Fruit fly (Drosophila melanogaster): ENCODE measurements around the gene CG15357.

Gene CG15357

DNA sequence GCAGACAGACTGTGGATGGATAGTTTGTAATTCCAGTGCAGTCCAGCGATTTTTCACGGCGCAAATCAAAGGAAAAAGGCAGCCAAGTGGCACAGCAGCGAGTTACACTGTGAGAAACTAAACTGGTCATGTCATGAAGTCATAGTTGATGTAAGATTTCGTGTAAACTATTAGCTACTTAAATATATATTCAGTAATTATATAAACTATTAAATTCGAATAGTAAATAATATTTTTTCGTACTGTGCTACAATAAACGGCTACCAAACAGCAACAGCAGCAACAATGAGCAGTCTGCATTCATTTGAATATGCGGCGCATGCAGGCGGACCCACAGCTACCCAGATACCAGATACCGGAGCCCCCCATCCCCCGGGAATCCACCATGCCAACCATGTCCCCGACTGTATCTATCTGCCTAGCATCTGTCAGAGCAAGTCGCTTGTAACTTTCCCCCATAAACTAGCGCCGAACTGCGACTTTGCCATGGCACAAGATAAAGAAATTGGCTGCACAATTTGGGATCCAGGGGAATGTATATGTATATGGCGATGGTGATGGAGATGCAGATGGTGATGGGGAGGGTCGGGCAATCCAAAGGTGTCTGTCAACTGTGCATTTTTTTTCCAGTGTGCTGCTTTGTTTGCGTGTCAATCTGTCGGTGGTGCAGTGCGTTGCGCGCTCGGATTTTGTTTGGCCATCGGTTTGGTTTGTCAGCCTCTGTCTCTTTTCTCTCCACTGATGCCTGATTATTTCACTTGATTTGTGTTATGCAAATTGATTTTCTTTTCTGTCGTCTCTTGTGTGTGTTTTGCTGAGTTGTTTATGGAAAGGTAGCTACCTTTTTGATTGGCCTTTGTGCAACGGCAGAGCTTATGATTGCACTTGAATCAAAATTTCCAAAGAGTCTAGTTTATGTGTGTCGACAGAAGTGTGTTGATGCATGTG is 19.3 kb downstream of the CG15357 start (continued):
- TF ChIP-seq Sox15 (GFP tag; optimal IDR thresholded peaks at IDR 0.05): no peak
- no peak for TF ChIP-seq CG10669 (GFP tag; optimal IDR thresholded peaks at IDR 0.05)
- peak; percentile 64 for TF ChIP-seq Eip78C (GFP tag)
- TF ChIP-seq CG6276 (GFP tag; optimal IDR thresholded peaks at IDR 0.05): peak; percentile 75
- TF ChIP-seq CG11902 (GFP tag; optimal IDR thresholded peaks at IDR 0.05): no peak
- peak; percentile 58 for TF ChIP-seq CG4318 (GFP tag; optimal IDR thresholded peaks at IDR 0.05)
- TF ChIP-seq dac (GFP tag; optimal IDR thresholded peaks at IDR 0.05): peak; percentile 77
- TF ChIP-seq lz (GFP tag; optimal IDR thresholded peaks at IDR 0.05): no peak
- TF ChIP-seq CG11762 (GFP tag; optimal IDR thresholded peaks at IDR 0.05; ENCODE audit: insufficient read depth): no peak
- peak in 1 of 2 experiments; percentile 40 for TF ChIP-seq salr (GFP tag; optimal IDR thresholded peaks at IDR 0.05)
- TF ChIP-seq Gug (GFP tag; IDR thresholded peaks at IDR 0.05): peak; percentile 69
- no peak for TF ChIP-seq Ets96B (tag; optimal IDR thresholded peaks at IDR 0.05)
- no peak for TF ChIP-seq Sox14 (GFP tag; optimal IDR thresholded peaks at IDR 0.05)
- no peak for TF ChIP-seq CG1621 (tag; optimal IDR thresholded peaks at IDR 0.05)
- no peak for TF ChIP-seq CG6854 (GFP tag; optimal IDR thresholded peaks at IDR 0.05)
- no peak for TF ChIP-seq Ets21C (GFP tag; optimal IDR thresholded peaks at IDR 0.05)
- peak; percentile 30 for TF ChIP-seq acj6 (GFP tag; optimal IDR thresholded peaks at IDR 0.05)
- no peak for TF ChIP-seq ss (GFP tag; optimal IDR thresholded peaks at IDR 0.05)
- TF ChIP-seq CG3919 (GFP tag; optimal IDR thresholded peaks at IDR 0.05): peak; percentile 38
- TF ChIP-seq CG34406 (GFP tag; optimal IDR thresholded peaks at IDR 0.05): no peak
- TF ChIP-seq pdm3 (GFP tag; optimal IDR thresholded peaks at IDR 0.05): no peak

dm6 chr2L:1923846-1924245 is 21.7 kb downstream of the CG15357 start:
- no peak for TF ChIP-seq ss (GFP tag; optimal IDR thresholded peaks at IDR 0.05)
- no peak for TF ChIP-seq CG11762 (GFP tag; optimal IDR thresholded peaks at IDR 0.05; ENCODE audit: insufficient read depth)
- TF ChIP-seq CG8632 (GFP tag; optimal IDR thresholded peaks at IDR 0.05): no peak

dm6 chr2L:1916461-1916860 is 29.0 kb downstream of the CG15357 start:
- TF ChIP-seq eg (GFP tag; IDR thresholded peaks at IDR 0.05): peak; percentile 94
- TF ChIP-seq Hr4 (GFP tag; optimal IDR thresholded peaks at IDR 0.05): peak; percentile 75
- TF ChIP-seq Eip75B (GFP tag; optimal IDR thresholded peaks at IDR 0.05): no peak
- TF ChIP-seq dsx (GFP tag; optimal IDR thresholded peaks at IDR 0.05; ENCODE audit: poor library complexity, severe bottlenecking): no peak
- peak; percentile 7 for TF ChIP-seq acj6 (GFP tag; optimal IDR thresholded peaks at IDR 0.05)
- TF ChIP-seq fkh (GFP tag; optimal IDR thresholded peaks at IDR 0.05): no peak
- TF ChIP-seq CG6792 (GFP tag; optimal IDR thresholded peaks at IDR 0.05): no peak
- TF ChIP-seq CG7368 (GFP tag; optimal IDR thresholded peaks at IDR 0.05): no peak
- TF ChIP-seq Ets96B (tag; optimal IDR thresholded peaks at IDR 0.05): no peak
- no peak for TF ChIP-seq CG6854 (GFP tag; optimal IDR thresholded peaks at IDR 0.05)
- peak; percentile 88 for TF ChIP-seq CG15336 (GFP tag; IDR thresholded peaks at IDR 0.05)
- TF ChIP-seq fd59A (GFP tag; optimal IDR thresholded peaks at IDR 0.05): no peak
- no peak for TF ChIP-seq Hr39 (GFP tag; optimal IDR thresholded peaks at IDR 0.05)
- no peak for TF ChIP-seq ss (GFP tag; optimal IDR thresholded peaks at IDR 0.05)
- TF ChIP-seq Sox102F (GFP tag; optimal IDR thresholded peaks at IDR 0.05): peak; percentile 6
- no peak for TF ChIP-seq CG8632 (GFP tag; optimal IDR thresholded peaks at IDR 0.05)
- no peak for TF ChIP-seq CG8319 (GFP tag; optimal IDR thresholded peaks at IDR 0.05)
- peak; percentile 30 for TF ChIP-seq pdm3 (GFP tag; optimal IDR thresholded peaks at IDR 0.05)
- TF ChIP-seq CG8119 (GFP tag; IDR thresholded peaks at IDR 0.05): peak; percentile 82
- TF ChIP-seq salr (GFP tag; optimal IDR thresholded peaks at IDR 0.05): no peak
- peak; percentile 66 for TF ChIP-seq CG6276 (GFP tag; optimal IDR thresholded peaks at IDR 0.05)
- no peak for TF ChIP-seq CG3032 (tag; optimal IDR thresholded peaks at IDR 0.05)
- no peak for TF ChIP-seq Sox14 (GFP tag; optimal IDR thresholded peaks at IDR 0.05)
- TF ChIP-seq net (GFP tag; optimal IDR thresholded peaks at IDR 0.05): peak; percentile 56
- peak; percentile 14 for TF ChIP-seq lz (GFP tag; optimal IDR thresholded peaks at IDR 0.05)
- no peak for TF ChIP-seq Eip93F (GFP tag; optimal IDR thresholded peaks at IDR 0.05)
- TF ChIP-seq CG16779 (tag; optimal IDR thresholded peaks at IDR 0.05): no peak
- no peak for TF ChIP-seq fd85E (GFP tag; optimal IDR thresholded peaks at IDR 0.05)
- no peak for TF ChIP-seq CG1621 (tag; optimal IDR thresholded peaks at IDR 0.05)
- TF ChIP-seq CG10669 (GFP tag; optimal IDR thresholded peaks at IDR 0.05): no peak
- TF ChIP-seq CG11762 (GFP tag; optimal IDR thresholded peaks at IDR 0.05; ENCODE audit: insufficient read depth): peak; percentile 11
- peak; percentile 56 for TF ChIP-seq CG4318 (GFP tag; optimal IDR thresholded peaks at IDR 0.05)
- no peak for TF ChIP-seq CG9139 (GFP tag; optimal IDR thresholded peaks at IDR 0.05)
- TF ChIP-seq Sox15 (GFP tag; optimal IDR thresholded peaks at IDR 0.05): no peak
- peak; percentile 40 for TF ChIP-seq achi (GFP tag; optimal IDR thresholded peaks at IDR 0.05)
- peak; percentile 7 for TF ChIP-seq CG31627 (GFP tag; optimal IDR thresholded peaks at IDR 0.05)

Data from whole organism, prepupa.